Worm (Caenorhabditis elegans) whole organism, L4/young adult: ENCODE measurements around the gene sqst-2.

Experiments
- dao-5 ChIP-seq: sonication (generic microtip); optimal IDR thresholded peaks from 2 replicates; lab custom pipeline; 2016; ENCODE audit warnings: missing genotype, missing genetic modification characterization, moderate library complexity, missing compliant biosample characterization
- him-1 ChIP-seq: sonication (generic microtip); optimal IDR thresholded peaks from 2 replicates; lab custom pipeline; 2016; ENCODE audit warnings: missing genotype, missing genetic modification reagents, missing genetic modification characterization, missing compliant biosample characterization

ce11 chrIV:7332695-7333094 lies 3.9 kb upstream of the sqst-2 start, which contains the start of gene ocr-4:
- TF ChIP-seq dao-5 (tag; lab: Kevin White, UChicago) (no peak), him-1 (tag; lab: Kevin White, UChicago) (no peak)
